Worm (Caenorhabditis elegans) whole organism, L4 larva: ENCODE data around the gene F35G2.3.

ENCODE experiments used
- Y5F2A.4 ChIP-seq: fragments of 200-800 bp; sonication (Bioruptor generic); optimal IDR thresholded peaks from 2 replicates; lab custom pipeline; 2018; ENCODE audit warnings: mild to moderate bottlenecking, missing genetic modification characterization, missing compliant biosample characterization
- egl-27 ChIP-seq: sonication (generic microtip); optimal IDR thresholded peaks from 3 replicates; lab custom pipeline; 2017; ENCODE audit warnings: missing biosample characterization, missing genetic modification reagents, missing genetic modification characterization
- egl-43 ChIP-seq: fragments of 200-800 bp; sonication (Bioruptor generic); IDR thresholded peaks from 2 replicates; pipeline ENCODE4 v1.3.6; 2022; ENCODE audit warnings: missing genetic modification reagents, missing genetic modification characterization, missing compliant biosample characterization
- fos-1 ChIP-seq: fragments of 150-350 bp; optimal IDR thresholded peaks from 2 replicates; lab custom pipeline; 2014; ENCODE audit warnings: missing biosample characterization, missing genetic modification characterization
- lir-3 ChIP-seq: sonication (generic microtip); optimal IDR thresholded peaks from 2 replicates; lab custom pipeline; 2016; ENCODE audit warnings: mild to moderate bottlenecking, missing genetic modification characterization, missing compliant biosample characterization
- mep-1 ChIP-seq: fragments of 150-350 bp; sonication (generic microtip); optimal IDR thresholded peaks from 3 replicates; lab custom pipeline; 2014; ENCODE audit warnings: missing biosample characterization, missing genetic modification characterization
- ztf-11 ChIP-seq: fragments of 150-350 bp; optimal IDR thresholded peaks from 2 replicates; lab custom pipeline; 2014; ENCODE audit warnings: missing biosample characterization, missing genetic modification characterization

ce11 chrIV:12259161-12259870 lies 49.9 kb downstream of the F35G2.3 start, which contains the start of gene Y39C12A.9:
- TF ChIP-seq Y5F2A.4 (no peak), mep-1 (tag; lab: Kevin White, UChicago) (no peak), lir-3 (tag; lab: Kevin White, UChicago) (no peak), fos-1 (no peak), ztf-11 (tag; lab: Kevin White, UChicago) (no peak), egl-43 (GFP tag; lab: Robert Waterston, UW) (no peak), egl-27 (tag; lab: Kevin White, UChicago) (no peak)
